Fruit fly (Drosophila melanogaster): ENCODE data around the gene Or85f.

Gene Or85f

DNA sequence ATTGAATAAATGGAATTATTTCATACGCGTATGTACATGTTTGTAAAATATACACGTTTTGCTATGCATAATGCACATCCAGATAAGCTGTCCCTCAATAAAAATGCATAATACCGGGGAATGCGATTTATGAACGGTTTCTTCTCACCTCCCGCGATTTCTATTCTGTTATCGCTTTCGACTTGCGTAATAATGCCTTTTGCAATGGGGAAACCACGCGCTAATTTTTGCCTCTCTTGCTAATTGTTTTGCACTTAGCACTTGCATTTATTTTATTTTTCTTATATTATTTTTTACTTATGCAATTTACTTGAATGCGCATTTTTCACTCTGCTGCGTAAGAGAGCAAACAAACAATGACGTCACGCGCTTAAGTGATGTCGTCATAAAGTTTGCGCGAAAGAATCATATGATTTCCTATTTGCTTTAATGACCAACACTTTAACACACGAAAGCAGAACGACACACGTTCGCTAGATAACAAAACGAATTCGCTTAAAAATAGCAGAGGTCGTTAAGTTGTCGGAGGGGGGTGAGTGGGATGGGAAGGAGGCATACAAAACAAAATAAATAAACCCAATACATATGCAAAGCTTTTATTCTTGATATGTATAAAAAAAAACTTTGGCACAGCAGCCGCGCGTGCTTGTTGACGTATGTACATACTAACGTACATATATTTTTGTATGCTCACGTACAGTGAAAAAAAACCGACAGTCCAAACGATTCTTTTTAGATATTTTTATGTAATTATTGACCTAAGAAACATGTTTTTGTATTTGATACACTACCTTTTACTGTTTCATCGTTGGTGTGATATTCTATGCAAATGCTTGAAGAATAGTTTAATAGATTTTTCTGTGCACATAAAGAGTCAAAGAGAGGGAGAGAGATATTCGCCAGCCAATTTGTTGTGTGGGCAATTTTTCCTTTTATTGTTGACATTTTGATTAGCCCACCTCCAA is 46.3 kb upstream of the Or85f start (continued):
- TF ChIP-seq lbe (GFP tag; optimal IDR thresholded peaks at IDR 0.05) (no peak), twi (tag; optimal IDR thresholded peaks at IDR 0.05) (no peak), Optix (GFP tag; IDR thresholded peaks at IDR 0.05) (no peak), Taf1 (GFP tag; IDR thresholded peaks at IDR 0.05) (no peak), CG8089 (GFP tag; optimal IDR thresholded peaks at IDR 0.05) (peak; percentile 28), Atf6 (GFP tag; IDR thresholded peaks at IDR 0.05) (no peak), CG17802 (tag; optimal IDR thresholded peaks at IDR 0.05) (no peak), Oli (tag; optimal IDR thresholded peaks at IDR 0.05) (peak; percentile 46), Xbp1 (GFP tag; optimal IDR thresholded peaks at IDR 0.05) (peak; percentile 71), CG14014 (GFP tag; IDR thresholded peaks at IDR 0.05) (no peak), CG17612 (GFP tag; IDR thresholded peaks at IDR 0.05) (no peak), gem (tag; optimal IDR thresholded peaks at IDR 0.05) (peak; percentile 74), Nf-YC (tag; optimal IDR thresholded peaks at IDR 0.05) (peak; percentile 16), sisA (GFP tag; IDR thresholded peaks at IDR 0.05) (no peak), mirr (GFP tag; optimal IDR thresholded peaks at IDR 0.05) (peak; percentile 81), dimm (GFP tag; IDR thresholded peaks at IDR 0.05) (no peak), CG8290 (GFP tag; optimal IDR thresholded peaks at IDR 0.05) (no peak), CG8290 (tag; optimal IDR thresholded peaks at IDR 0.05) (peak in 1 of 2 experiments; percentile 22), sens-2 (GFP tag; IDR thresholded peaks at IDR 0.05) (no peak), CG3065 (GFP tag; optimal IDR thresholded peaks at IDR 0.05) (no peak), gt (GFP tag; IDR thresholded peaks at IDR 0.05) (no peak), Abd-B (GFP tag; optimal IDR thresholded peaks at IDR 0.05) (peak; percentile 32), dmrt99B (tag; optimal IDR thresholded peaks at IDR 0.05) (peak; percentile 62), CG15514 (GFP tag; optimal IDR thresholded peaks at IDR 0.05) (peak; percentile 76), ham (GFP tag; IDR thresholded peaks at IDR 0.05) (no peak), zen (tag; optimal IDR thresholded peaks at IDR 0.05) (no peak), CG8478 (optimal IDR thresholded peaks at IDR 0.05) (no peak), unc-4 (GFP tag; IDR thresholded peaks at IDR 0.05; ENCODE audit: partially characterized antibody) (no peak), cad (GFP tag; optimal IDR thresholded peaks at IDR 0.05) (no peak), Atf-2 (GFP tag; optimal IDR thresholded peaks at IDR 0.05) (peak; percentile 56), E2f2 (GFP tag; IDR thresholded peaks at IDR 0.05) (no peak), CG32767 (GFP tag; IDR thresholded peaks at IDR 0.05) (no peak), CTCF (GFP tag; optimal IDR thresholded peaks at IDR 0.05) (peak; percentile 18), da (GFP tag; optimal IDR thresholded peaks at IDR 0.05) (no peak), kay (GFP tag; optimal IDR thresholded peaks at IDR 0.05) (peak; percentile 22), gsb (GFP tag; IDR thresholded peaks at IDR 0.05) (no peak), sc (optimal IDR thresholded peaks at IDR 0.05) (no peak), sc (GFP tag; optimal IDR thresholded peaks at IDR 0.05) (peak; percentile 8), tap (tag; optimal IDR thresholded peaks at IDR 0.05) (peak; percentile 7), Aef1 (GFP tag; IDR thresholded peaks at IDR 0.05) (no peak), vnd (GFP tag; IDR thresholded peaks at IDR 0.05; ENCODE audit: partially characterized antibody) (no peak), CG11695 (GFP tag; IDR thresholded peaks at IDR 0.05) (no peak), CG18764 (GFP tag; optimal IDR thresholded peaks at IDR 0.05) (peak; percentile 30), crol (GFP tag; IDR thresholded peaks at IDR 0.05) (no peak), Eip74EF (GFP tag; optimal IDR thresholded peaks at IDR 0.05) (no peak), crc (GFP tag; optimal IDR thresholded peaks at IDR 0.05) (peak; percentile 70), Dbx (GFP tag; IDR thresholded peaks at IDR 0.05) (no peak), bsh (GFP tag; optimal IDR thresholded peaks at IDR 0.05) (peak in 1 of 2 experiments; percentile 40), D (optimal IDR thresholded peaks at IDR 0.05) (no peak), D (GFP tag; optimal IDR thresholded peaks at IDR 0.05) (peak; percentile 31), CG12744 (GFP tag; optimal IDR thresholded peaks at IDR 0.05) (peak; percentile 42), CG31441 (GFP tag; IDR thresholded peaks at IDR 0.05) (no peak)
